Fruit fly (Drosophila melanogaster) whole organism, embryonic: Measurements from ENCODE around the gene Gr64a.

Experiments
- Aef1 ChIP-seq: fragments of 200-800 bp; sonication (Bioruptor generic); IDR thresholded peaks from 3 replicates; pipeline ENCODE4 v1.3.6; 2022; ENCODE audit warnings: missing biosample characterization, missing genetic modification characterization
- Atf-2 ChIP-seq: fragments of 200-800 bp; sonication (Bioruptor generic); optimal IDR thresholded peaks from 2 replicates; lab custom pipeline; 2016; ENCODE audit warnings: missing biosample characterization, missing genetic modification characterization
- Atf3 ChIP-seq: fragments of 200-800 bp; sonication (Bioruptor generic); optimal IDR thresholded peaks from 3 replicates; lab custom pipeline; 2016; ENCODE audit warnings: missing biosample characterization, missing genetic modification characterization
- Bgb ChIP-seq: fragments of 200-800 bp; sonication (Bioruptor generic); IDR thresholded peaks from 2 replicates; pipeline ENCODE4 v1.3.6; 2022; ENCODE audit warnings: missing biosample characterization, missing genetic modification characterization; ENCODE audit not compliant: partially characterized antibody
- Blimp-1 ChIP-seq: fragments of 200-800 bp; sonication (Bioruptor generic); optimal IDR thresholded peaks from 3 replicates; lab custom pipeline; 2018; ENCODE audit warnings: missing biosample characterization, missing genetic modification characterization, mild to moderate bottlenecking, moderate library complexity, missing genetic modification reagents
- CG12071 ChIP-seq: fragments of 200-800 bp; sonication (Bioruptor generic); optimal IDR thresholded peaks from 3 replicates; lab custom pipeline; 2018; ENCODE audit warnings: missing biosample characterization, mild to moderate bottlenecking, missing genetic modification characterization
- CG14014 ChIP-seq: fragments of 200-800 bp; sonication (Bioruptor generic); IDR thresholded peaks from 2 replicates; pipeline ENCODE4 v1.3.6; 2022; ENCODE audit warnings: missing biosample characterization, missing genetic modification characterization
- CG31441 ChIP-seq: fragments of 200-800 bp; sonication (Bioruptor generic); IDR thresholded peaks from 2 replicates; pipeline ENCODE4 v1.3.6; 2022; ENCODE audit warnings: missing biosample characterization, missing genetic modification characterization
- CG3163 ChIP-seq: fragments of 200-800 bp; sonication (Bioruptor generic); optimal IDR thresholded peaks from 3 replicates; lab custom pipeline; 2016; ENCODE audit warnings: missing biosample characterization, missing genetic modification characterization
- CG32767 ChIP-seq: fragments of 200-800 bp; sonication (Bioruptor generic); IDR thresholded peaks from 2 replicates; pipeline ENCODE4 v1.3.6; 2022; ENCODE audit warnings: missing biosample characterization, missing genetic modification characterization
- CG3281 ChIP-seq: fragments of 200-800 bp; sonication (Bioruptor generic); optimal IDR thresholded peaks from 3 replicates; lab custom pipeline; 2017; ENCODE audit warnings: missing biosample characterization, mild to moderate bottlenecking, missing genetic modification characterization
- CG4282 ChIP-seq: fragments of 200-800 bp; sonication (Bioruptor generic); optimal IDR thresholded peaks from 2 replicates; lab custom pipeline; 2016; ENCODE audit warnings: missing biosample characterization, missing genetic modification characterization
- CG4820 ChIP-seq: fragments of 200-800 bp; sonication (Bioruptor generic); optimal IDR thresholded peaks from 3 replicates; lab custom pipeline; 2016; ENCODE audit warnings: missing biosample characterization, missing genetic modification characterization
- CG6254 ChIP-seq: fragments of 200-800 bp; sonication (Bioruptor generic); optimal IDR thresholded peaks from 3 replicates; lab custom pipeline; 2017; ENCODE audit warnings: mild to moderate bottlenecking, missing biosample characterization, missing genetic modification reagents, missing genetic modification characterization
- CG7963 ChIP-seq: fragments of 200-800 bp; sonication (Bioruptor generic); IDR thresholded peaks from 3 replicates; pipeline ENCODE4 v1.3.6; 2022; ENCODE audit warnings: missing biosample characterization, missing genetic modification characterization; ENCODE audit not compliant: partially characterized antibody
- CG8924 ChIP-seq: fragments of 200-800 bp; optimal IDR thresholded peaks from 3 replicates; lab custom pipeline; 2019; ENCODE audit warnings: missing biosample characterization, mild to moderate bottlenecking, missing genetic modification characterization, moderate library complexity
- CG9609 ChIP-seq: fragments of 200-800 bp; sonication (Bioruptor generic); optimal IDR thresholded peaks from 3 replicates; lab custom pipeline; 2016; ENCODE audit warnings: missing biosample characterization, missing genetic modification characterization
- CG9932 ChIP-seq: fragments of 200-800 bp; sonication (Bioruptor generic); IDR thresholded peaks from 2 replicates; pipeline ENCODE4 v1.3.6; 2022; ENCODE audit warnings: missing biosample characterization, missing genetic modification characterization
- CTCF ChIP-seq: fragments of 200-800 bp; sonication (Bioruptor generic); optimal IDR thresholded peaks from 2 replicates; lab custom pipeline; 2017; ENCODE audit warnings: missing biosample characterization, mild to moderate bottlenecking, missing genetic modification characterization, moderate library complexity
- CoRest ChIP-seq: fragments of 200-800 bp; sonication (Bioruptor generic); optimal IDR thresholded peaks from 3 replicates; lab custom pipeline; 2018; ENCODE audit warnings: missing biosample characterization, mild to moderate bottlenecking, missing genetic modification characterization, moderate library complexity
- Drgx ChIP-seq: fragments of 200-800 bp; sonication (Bioruptor generic); IDR thresholded peaks from 2 replicates; pipeline ENCODE4 v1.3.6; 2022; ENCODE audit warnings: missing biosample characterization, missing genetic modification characterization
- Ets97D ChIP-seq: fragments of 200-800 bp; sonication (Bioruptor generic); optimal IDR thresholded peaks from 3 replicates; lab custom pipeline; 2016; ENCODE audit warnings: missing biosample characterization, missing genetic modification characterization
- HLH3B ChIP-seq: fragments of 200-800 bp; sonication (Bioruptor generic); IDR thresholded peaks from 2 replicates; pipeline ENCODE4 v1.3.6; 2022; ENCODE audit warnings: missing biosample characterization, missing genetic modification characterization
- Hr78 ChIP-seq, 2 experiments: fragments of 200-800 bp in 1 of 2; fragments of >200 bp in 1 of 2; sonication (Bioruptor generic) in 1 of 2; optimal IDR thresholded peaks; 2 replicates each; lab custom pipeline; 2017 to 2019; ENCODE audit warnings: missing biosample characterization in 2 of 2, missing genetic modification characterization in 2 of 2, mild to moderate bottlenecking in 1 of 2, moderate library complexity in 1 of 2
- Hsf ChIP-seq: fragments of 200-800 bp; sonication (Bioruptor generic); optimal IDR thresholded peaks from 3 replicates; lab custom pipeline; 2016; ENCODE audit warnings: missing biosample characterization, missing genetic modification characterization
- Oli ChIP-seq: fragments of 200-800 bp; sonication (Bioruptor generic); optimal IDR thresholded peaks from 2 replicates; lab custom pipeline; 2018; ENCODE audit warnings: missing biosample characterization, mild to moderate bottlenecking, missing genetic modification characterization, moderate library complexity
- Optix ChIP-seq: fragments of 200-800 bp; sonication (Bioruptor generic); IDR thresholded peaks from 3 replicates; pipeline ENCODE4 v1.3.6; 2022; ENCODE audit warnings: missing biosample characterization, missing genetic modification characterization
- Ptx1 ChIP-seq: fragments of 200-800 bp; sonication (Bioruptor generic); IDR thresholded peaks from 2 replicates; pipeline ENCODE4 v1.3.6; 2022; ENCODE audit warnings: missing biosample characterization, missing genetic modification characterization
- Sox100B ChIP-seq: fragments of 200-800 bp; sonication (Bioruptor generic); optimal IDR thresholded peaks from 3 replicates; lab custom pipeline; 2018; ENCODE audit warnings: missing biosample characterization, mild to moderate bottlenecking, missing genetic modification characterization
- Spps ChIP-seq: fragments of 200-800 bp; sonication (Bioruptor generic); optimal IDR thresholded peaks from 2 replicates; lab custom pipeline; 2018; ENCODE audit warnings: missing biosample characterization, mild to moderate bottlenecking, missing genetic modification characterization
- az2 ChIP-seq: fragments of 200-800 bp; sonication (Bioruptor generic); optimal IDR thresholded peaks from 3 replicates; lab custom pipeline; 2016; ENCODE audit warnings: missing biosample characterization, missing genetic modification characterization
- chn ChIP-seq: fragments of 200-800 bp; sonication (Bioruptor generic); optimal IDR thresholded peaks from 2 replicates; lab custom pipeline; 2016; ENCODE audit warnings: missing biosample characterization, missing genetic modification characterization
- danr ChIP-seq: fragments of 200-800 bp; sonication (Bioruptor generic); IDR thresholded peaks from 2 replicates; pipeline ENCODE4 v1.3.6; 2022; ENCODE audit warnings: missing biosample characterization, missing genetic modification characterization
- dm ChIP-seq: fragments of 200-800 bp; sonication (Bioruptor generic); optimal IDR thresholded peaks from 3 replicates; lab custom pipeline; 2016; ENCODE audit warnings: missing biosample characterization, missing genetic modification characterization
- dmrt99B ChIP-seq: fragments of 200-800 bp; sonication (Bioruptor generic); optimal IDR thresholded peaks from 2 replicates; lab custom pipeline; 2018; ENCODE audit warnings: missing biosample characterization, mild to moderate bottlenecking, missing genetic modification characterization, moderate library complexity
- dysf ChIP-seq: fragments of 200-800 bp; sonication (Bioruptor generic); IDR thresholded peaks from 3 replicates; pipeline ENCODE4 v1.3.6; 2022; ENCODE audit warnings: missing biosample characterization, missing genetic modification characterization
- gcm ChIP-seq: fragments of 200-800 bp; sonication (Bioruptor generic); optimal IDR thresholded peaks from 2 replicates; lab custom pipeline; 2019; ENCODE audit warnings: missing biosample characterization, mild to moderate bottlenecking, missing genetic modification characterization, moderate library complexity
- gro ChIP-seq: fragments of 200-800 bp; sonication (Bioruptor generic); optimal IDR thresholded peaks from 2 replicates; lab custom pipeline; 2016; ENCODE audit warnings: missing biosample characterization, missing genetic modification characterization
- gsb-n ChIP-seq: fragments of 200-800 bp; sonication (Bioruptor generic); optimal IDR thresholded peaks from 3 replicates; lab custom pipeline; 2018; ENCODE audit warnings: missing biosample characterization, mild to moderate bottlenecking, missing genetic modification characterization
- gt ChIP-seq: fragments of 200-800 bp; sonication (Bioruptor generic); IDR thresholded peaks from 2 replicates; pipeline ENCODE4 v1.3.6; 2022; ENCODE audit warnings: missing biosample characterization, missing genetic modification characterization
- insv ChIP-seq, 2 experiments: fragments of 200-800 bp; sonication (Bioruptor generic); optimal IDR thresholded peaks; 3 replicates each; lab custom pipeline; 2016 to 2018; ENCODE audit warnings: missing biosample characterization in 2 of 2, missing genetic modification characterization in 2 of 2
- kay ChIP-seq: fragments of 200-800 bp; sonication (Bioruptor generic); optimal IDR thresholded peaks from 2 replicates; lab custom pipeline; 2016; ENCODE audit warnings: missing biosample characterization, missing genetic modification characterization
- nmo ChIP-seq: fragments of 200-800 bp; sonication (Bioruptor generic); optimal IDR thresholded peaks from 2 replicates; lab custom pipeline; 2018; ENCODE audit warnings: missing biosample characterization, mild to moderate bottlenecking, missing genetic modification characterization, moderate library complexity
- repo ChIP-seq: fragments of 200-800 bp; sonication (Bioruptor generic); optimal IDR thresholded peaks from 2 replicates; lab custom pipeline; 2016; ENCODE audit warnings: missing biosample characterization, missing genetic modification characterization
- sc ChIP-seq, 3 experiments: fragments of >200 bp in 2 of 3; fragments of 200-800 bp in 1 of 3; sonication (Bioruptor generic) in 1 of 3; optimal IDR thresholded peaks; 2 replicates in 2 of 3; 3 replicates in 1 of 3; lab custom pipeline; 2017; ENCODE audit warnings: mild to moderate bottlenecking in 1 of 3, missing biosample characterization in 1 of 3, missing genetic modification characterization in 1 of 3, missing genetic modification reagents in 1 of 3
- scrt ChIP-seq: fragments of 200-800 bp; sonication (Bioruptor generic); optimal IDR thresholded peaks from 2 replicates; lab custom pipeline; 2018; ENCODE audit warnings: missing biosample characterization, mild to moderate bottlenecking, missing genetic modification characterization, moderate library complexity
- sisA ChIP-seq: fragments of 200-800 bp; sonication (Bioruptor generic); IDR thresholded peaks from 2 replicates; pipeline ENCODE4 v1.3.6; 2022; ENCODE audit warnings: missing biosample characterization, missing genetic modification characterization
- slbo ChIP-seq: fragments of 200-800 bp; sonication (Bioruptor generic); IDR thresholded peaks from 2 replicates; pipeline ENCODE4 v1.3.6; 2022; ENCODE audit warnings: missing biosample characterization, missing genetic modification characterization
- ssp ChIP-seq: fragments of 200-800 bp; sonication (Bioruptor generic); IDR thresholded peaks from 2 replicates; pipeline ENCODE4 v1.3.6; 2022; ENCODE audit warnings: missing biosample characterization, missing genetic modification characterization
- trem ChIP-seq: fragments of 200-800 bp; optimal IDR thresholded peaks from 3 replicates; lab custom pipeline; 2019; ENCODE audit warnings: missing biosample characterization, mild to moderate bottlenecking, missing genetic modification characterization, moderate library complexity
- z ChIP-seq: fragments of 200-800 bp; sonication (Bioruptor generic); IDR thresholded peaks from 3 replicates; pipeline ENCODE4 v1.3.6; 2022; ENCODE audit warnings: missing biosample characterization, missing genetic modification characterization

Gr64a gene

DNA sequence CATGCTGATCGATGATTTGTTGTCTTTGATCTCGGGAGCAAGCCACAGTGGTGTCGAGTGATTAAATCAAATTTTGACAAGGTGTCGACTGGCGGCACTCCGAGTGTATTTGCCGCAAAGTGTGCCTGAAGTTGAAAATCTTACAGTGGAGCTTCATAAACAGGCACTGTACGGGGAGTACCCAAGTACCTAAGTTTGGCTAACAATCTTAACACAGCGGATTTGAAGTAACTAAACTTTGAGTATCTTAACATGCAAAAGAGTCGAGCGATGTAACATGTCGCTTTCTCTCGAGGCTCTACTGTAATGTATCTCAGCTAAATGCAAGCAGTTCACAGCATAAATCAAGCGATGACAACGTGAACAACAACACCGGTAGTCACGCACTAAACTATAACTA, 9.8 kb upstream of the Gr64a start (continued):
- peak; percentile 55; the same call in 1 of the 2 replicates for TF ChIP-seq gt (GFP tag; lab: Robert Waterston, UW)
- TF ChIP-seq dmrt99B (tag; lab: Kevin White, UChicago) = peak; percentile 58
- peak; percentile 32 for TF ChIP-seq Atf-2 (GFP tag; lab: Kevin White, UChicago)
- TF ChIP-seq Bgb (GFP tag; lab: Robert Waterston, UW) = no peak
- peak; percentile 61 for TF ChIP-seq CG8924
- TF ChIP-seq Hsf (GFP tag; lab: Kevin White, UChicago) = peak; percentile 67
- TF ChIP-seq sisA (GFP tag; lab: Robert Waterston, UW) = peak; percentile 79
- no peak for TF ChIP-seq CG4282 (GFP tag; lab: Kevin White, UChicago)
- TF ChIP-seq ssp = peak; percentile 53
- peak; percentile 79 for TF ChIP-seq nmo (GFP tag; lab: Kevin White, UChicago)
- TF ChIP-seq CoRest = peak; percentile 67
- TF ChIP-seq trem = peak; percentile 60
- TF ChIP-seq gsb-n (tag; lab: Kevin White, UChicago) = peak; percentile 65
- TF ChIP-seq scrt = peak; percentile 23
- 0 out of 3 replicates have a peak, but pooled peaks have one; percentile 15 for TF ChIP-seq z (GFP tag; lab: Robert Waterston, UW)
- TF ChIP-seq CG7963 (GFP tag; lab: Robert Waterston, UW) = no peak
- peak; percentile 68 for TF ChIP-seq Blimp-1
- TF ChIP-seq kay = no peak
- peak; percentile 66 for TF ChIP-seq CG4820 (GFP tag; lab: Kevin White, UChicago)
- no peak for TF ChIP-seq Hr78 (GFP tag; optimal IDR thresholded peaks at IDR 0.05; lab: Kevin White, UChicago)
- TF ChIP-seq Oli (tag; lab: Kevin White, UChicago) = peak; percentile 65
- TF ChIP-seq sc (optimal IDR thresholded peaks at IDR 0.05; lab: Kevin White, UChicago) = no peak
- TF ChIP-seq sc (GFP tag; optimal IDR thresholded peaks at IDR 0.05; lab: Kevin White, UChicago) = peak; percentile 67
- peak; percentile 10 for TF ChIP-seq dm (GFP tag; lab: Kevin White, UChicago)
- no peak for TF ChIP-seq CG9932 (GFP tag; lab: Robert Waterston, UW)
- peak; percentile 75 for TF ChIP-seq az2
- TF ChIP-seq gro (GFP tag; lab: Kevin White, UChicago) = no peak
- TF ChIP-seq CG3163 = peak; percentile 17
- peak; percentile 58 for TF ChIP-seq slbo (GFP tag; lab: Robert Waterston, UW)
- no peak for TF ChIP-seq CG3281 (GFP tag; lab: Kevin White, UChicago)
- TF ChIP-seq CG9609 (GFP tag; lab: Kevin White, UChicago) = peak; percentile 47
- TF ChIP-seq CG31441 (GFP tag; lab: Robert Waterston, UW) = peak; percentile 60
- peak; percentile 24 for TF ChIP-seq repo (GFP tag; lab: Kevin White, UChicago)
- TF ChIP-seq CTCF (GFP tag; lab: Kevin White, UChicago) = no peak
- peak; percentile 36; the same call in 1 of the 3 replicates for TF ChIP-seq Aef1
- peak; percentile 81; the same call in 2 of the 3 replicates for TF ChIP-seq Optix
- peak; percentile 53 for TF ChIP-seq Drgx (GFP tag; lab: Robert Waterston, UW)
- TF ChIP-seq danr (GFP tag; lab: Robert Waterston, UW) = peak; percentile 56; the same call in 1 of the 2 replicates
- TF ChIP-seq Spps (tag; lab: Kevin White, UChicago) = peak; percentile 56
- TF ChIP-seq dysf (GFP tag; lab: Robert Waterston, UW) = peak; percentile 68
- TF ChIP-seq Ptx1 = peak; percentile 53
- peak; percentile 66 for TF ChIP-seq Atf3 (GFP tag; lab: Kevin White, UChicago)
- TF ChIP-seq CG14014 (GFP tag; lab: Robert Waterston, UW) = peak; percentile 42; the same call in 1 of the 2 replicates
- peak; percentile 25 for TF ChIP-seq CG12071
- TF ChIP-seq CG6254 (GFP tag; lab: Kevin White, UChicago) = peak; percentile 66
- peak; percentile 46; the same call in 1 of the 2 replicates for TF ChIP-seq CG32767 (GFP tag; lab: Robert Waterston, UW)
- peak; percentile 67 for TF ChIP-seq HLH3B
- peak; percentile 66 for TF ChIP-seq chn
- TF ChIP-seq Ets97D (GFP tag; lab: Kevin White, UChicago) = peak; percentile 4
- TF ChIP-seq insv (GFP tag; optimal IDR thresholded peaks at IDR 0.05; lab: Kevin White, UChicago) = no peak
- peak; percentile 25 for TF ChIP-seq Sox100B
- TF ChIP-seq gcm = peak; percentile 12
